Worm (Caenorhabditis elegans) whole organism, young adult: ENCODE results near the gene ifg-1.

Experiments
- B0336.3 ChIP-seq: fragments of 200-800 bp; sonication (Bioruptor generic); IDR thresholded peaks from 2 replicates; pipeline ENCODE4 v1.3.6; 2022; ENCODE audit warnings: missing genetic modification characterization, missing compliant biosample characterization
- F22D6.2 ChIP-seq: sonication (generic microtip); optimal IDR thresholded peaks from 2 replicates; lab custom pipeline; 2016; ENCODE audit warnings: mild to moderate bottlenecking, missing genetic modification characterization, missing compliant biosample characterization
- F52B5.7 ChIP-seq: sonication (generic microtip); optimal IDR thresholded peaks from 2 replicates; lab custom pipeline; 2016; ENCODE audit warnings: mild to moderate bottlenecking, missing genetic modification characterization, missing compliant biosample characterization
- F57A8.1 ChIP-seq: fragments of 200-800 bp; sonication (Bioruptor generic); optimal IDR thresholded peaks from 2 replicates; lab custom pipeline; 2018; ENCODE audit warnings: mild to moderate bottlenecking, missing genetic modification characterization, moderate library complexity, missing compliant biosample characterization
- K12H6.12 ChIP-seq: fragments of 200-800 bp; sonication (Bioruptor generic); optimal IDR thresholded peaks from 2 replicates; lab custom pipeline; 2018; ENCODE audit warnings: mild to moderate bottlenecking, missing genetic modification characterization, missing compliant biosample characterization
- Y95B8A.8 ChIP-seq: fragments of 200-800 bp; sonication (Bioruptor generic); IDR thresholded peaks from 2 replicates; pipeline ENCODE4 v1.3.6; 2022; ENCODE audit warnings: missing genetic modification reagents, missing genetic modification characterization, missing compliant biosample characterization
- ZK185.1 ChIP-seq: sonication (generic microtip); optimal IDR thresholded peaks from 2 replicates; lab custom pipeline; 2016; ENCODE audit warnings: mild to moderate bottlenecking, missing genetic modification characterization, missing compliant biosample characterization; ENCODE audit not compliant: poor library complexity, severe bottlenecking
- aptf-3 ChIP-seq: fragments of 200-800 bp; sonication (Bioruptor generic); IDR thresholded peaks from 2 replicates; pipeline ENCODE4 v1.3.6; 2022; ENCODE audit warnings: missing genetic modification characterization, missing compliant biosample characterization
- attf-3 ChIP-seq: fragments of 200-800 bp; sonication (Bioruptor generic); conservative IDR thresholded peaks from 2 replicates; pipeline ENCODE4 v1.3.6; 2022; ENCODE audit warnings: missing genetic modification reagents, missing genetic modification characterization, missing compliant biosample characterization
- attf-5 ChIP-seq: fragments of 200-800 bp; sonication (Bioruptor generic); optimal IDR thresholded peaks from 2 replicates; lab custom pipeline; 2018; ENCODE audit warnings: mild to moderate bottlenecking, missing genetic modification characterization, missing compliant biosample characterization
- bed-1 ChIP-seq: fragments of 200-800 bp; sonication (Bioruptor generic); IDR thresholded peaks from 2 replicates; pipeline ENCODE4 v1.3.6; 2022; ENCODE audit warnings: missing genetic modification reagents, missing genetic modification characterization, missing compliant biosample characterization
- bed-2 ChIP-seq: fragments of 200-800 bp; sonication (Bioruptor generic); IDR thresholded peaks from 2 replicates; pipeline ENCODE4 v1.3.6; 2022; ENCODE audit warnings: missing genetic modification reagents, missing genetic modification characterization, missing compliant biosample characterization
- cebp-2 ChIP-seq: fragments of 200-800 bp; sonication (Bioruptor generic); IDR thresholded peaks from 2 replicates; pipeline ENCODE4 v1.3.6; 2022; ENCODE audit warnings: missing genetic modification characterization, missing compliant biosample characterization
- ceh-91 ChIP-seq: fragments of 200-800 bp; sonication (Bioruptor generic); IDR thresholded peaks from 2 replicates; pipeline ENCODE4 v1.3.6; 2022; ENCODE audit warnings: missing genetic modification reagents, missing genetic modification characterization, missing compliant biosample characterization
- die-1 ChIP-seq: sonication (generic microtip); optimal IDR thresholded peaks from 2 replicates; lab custom pipeline; 2016; ENCODE audit warnings: missing genotype, mild to moderate bottlenecking, missing genetic modification characterization, missing compliant biosample characterization
- dox-1 ChIP-seq: fragments of 200-800 bp; sonication (Bioruptor generic); IDR thresholded peaks from 2 replicates; pipeline ENCODE4 v1.3.6; 2022; ENCODE audit warnings: missing genetic modification reagents, missing genetic modification characterization, missing compliant biosample characterization
- dpl-1 ChIP-seq: fragments of 150-350 bp; optimal IDR thresholded peaks from 2 replicates; lab custom pipeline; 2014; ENCODE audit warnings: missing biosample characterization, missing genetic modification reagents, missing genetic modification characterization
- egl-18 ChIP-seq: fragments of 200-800 bp; sonication (Bioruptor generic); IDR thresholded peaks from 2 replicates; pipeline ENCODE4 v1.3.6; 2022; ENCODE audit warnings: missing genetic modification reagents, missing genetic modification characterization, missing compliant biosample characterization
- ekl-4 ChIP-seq: fragments of 200-800 bp; sonication (Bioruptor generic); IDR thresholded peaks from 2 replicates; pipeline ENCODE4 v1.3.6; 2022; ENCODE audit warnings: missing genetic modification reagents, missing genetic modification characterization, missing compliant biosample characterization
- him-1 ChIP-seq: sonication (generic microtip); optimal IDR thresholded peaks from 2 replicates; lab custom pipeline; 2016; ENCODE audit warnings: missing genotype, missing genetic modification reagents, missing genetic modification characterization, missing compliant biosample characterization
- hlh-12 ChIP-seq: sonication (generic microtip); optimal IDR thresholded peaks from 2 replicates; lab custom pipeline; 2016; ENCODE audit warnings: missing genetic modification characterization, missing compliant biosample characterization
- lin-26 ChIP-seq: fragments of 200-800 bp; sonication (Bioruptor generic); IDR thresholded peaks from 2 replicates; pipeline ENCODE4 v1.3.6; 2022; ENCODE audit warnings: missing genetic modification reagents, missing genetic modification characterization, missing compliant biosample characterization
- lin-54 ChIP-seq: fragments of 200-800 bp; sonication (Bioruptor generic); optimal IDR thresholded peaks from 2 replicates; lab custom pipeline; 2018; ENCODE audit warnings: mild to moderate bottlenecking, missing genetic modification characterization, missing compliant biosample characterization
- lsy-27 ChIP-seq: sonication (generic microtip); optimal IDR thresholded peaks from 2 replicates; lab custom pipeline; 2017; ENCODE audit warnings: missing genetic modification characterization, mild to moderate bottlenecking, missing compliant biosample characterization, antibody characterized with exemption, missing genotype, borderline replicate concordance; ENCODE audit not compliant: insufficient read depth
- mcd-1 ChIP-seq: fragments of 200-800 bp; sonication (Bioruptor generic); IDR thresholded peaks from 2 replicates; pipeline ENCODE4 v1.3.6; 2022; ENCODE audit warnings: missing genetic modification reagents, missing genetic modification characterization, missing compliant biosample characterization
- nfya-2 ChIP-seq: fragments of 200-800 bp; sonication (Bioruptor generic); IDR thresholded peaks from 2 replicates; pipeline ENCODE4 v1.3.6; 2022; ENCODE audit warnings: missing genetic modification reagents, missing genetic modification characterization, missing compliant biosample characterization
- nfyb-1 ChIP-seq: fragments of 200-800 bp; sonication (Bioruptor generic); IDR thresholded peaks from 2 replicates; pipeline ENCODE4 v1.3.6; 2022; ENCODE audit warnings: missing genetic modification reagents, missing genetic modification characterization, missing compliant biosample characterization
- nhr-80 ChIP-seq: sonication (generic microtip); optimal IDR thresholded peaks from 2 replicates; lab custom pipeline; 2016; ENCODE audit warnings: missing genetic modification characterization, missing compliant biosample characterization
- nhr-90 ChIP-seq: sonication (generic microtip); optimal IDR thresholded peaks from 2 replicates; lab custom pipeline; 2016; ENCODE audit warnings: missing genotype, mild to moderate bottlenecking, missing genetic modification characterization, missing compliant biosample characterization
- sdz-38 ChIP-seq: sonication (generic microtip); optimal IDR thresholded peaks from 2 replicates; lab custom pipeline; 2016; ENCODE audit warnings: missing genotype, missing genetic modification characterization, missing compliant biosample characterization
- sea-2 ChIP-seq: fragments of 200-800 bp; sonication (Bioruptor generic); IDR thresholded peaks from 2 replicates; pipeline ENCODE4 v1.3.6; 2022; ENCODE audit warnings: missing genetic modification characterization, missing compliant biosample characterization
- snpc-3.4 ChIP-seq: sonication (generic microtip); optimal IDR thresholded peaks from 2 replicates; lab custom pipeline; 2017; ENCODE audit warnings: missing genetic modification characterization, mild to moderate bottlenecking, missing compliant biosample characterization, antibody characterized with exemption, moderate library complexity, missing genotype, missing genetic modification reagents
- sptf-2 ChIP-seq: fragments of 200-800 bp; sonication (Bioruptor generic); optimal IDR thresholded peaks from 2 replicates; lab custom pipeline; 2018; ENCODE audit warnings: mild to moderate bottlenecking, missing genetic modification characterization, missing compliant biosample characterization
- tbx-9 ChIP-seq: sonication (generic microtip); optimal IDR thresholded peaks from 2 replicates; lab custom pipeline; 2016; ENCODE audit warnings: borderline replicate concordance, missing genetic modification characterization, inconsistent platforms, missing compliant biosample characterization
- ztf-22 ChIP-seq: fragments of 200-800 bp; sonication (Bioruptor generic); optimal IDR thresholded peaks from 2 replicates; lab custom pipeline; 2018; ENCODE audit warnings: mild to moderate bottlenecking, missing genetic modification characterization, moderate library complexity, missing compliant biosample characterization
- ztf-26 ChIP-seq: sonication (generic microtip); optimal IDR thresholded peaks from 2 replicates; lab custom pipeline; 2017; ENCODE audit warnings: missing genetic modification characterization, missing compliant biosample characterization
- ztf-28 ChIP-seq: fragments of 200-800 bp; sonication (Bioruptor generic); IDR thresholded peaks from 2 replicates; pipeline ENCODE4 v1.3.6; 2022; ENCODE audit warnings: missing genetic modification reagents, missing genetic modification characterization, missing compliant biosample characterization
- ztf-3 ChIP-seq: fragments of 200-800 bp; sonication (Bioruptor generic); optimal IDR thresholded peaks from 2 replicates; lab custom pipeline; 2018; ENCODE audit warnings: mild to moderate bottlenecking, missing genetic modification characterization, missing compliant biosample characterization
- ztf-6 ChIP-seq: fragments of 200-800 bp; sonication (Bioruptor generic); IDR thresholded peaks from 2 replicates; pipeline ENCODE4 v1.3.6; 2022; ENCODE audit warnings: missing genetic modification reagents, missing genetic modification characterization, missing compliant biosample characterization

Gene ifg-1

DNA sequence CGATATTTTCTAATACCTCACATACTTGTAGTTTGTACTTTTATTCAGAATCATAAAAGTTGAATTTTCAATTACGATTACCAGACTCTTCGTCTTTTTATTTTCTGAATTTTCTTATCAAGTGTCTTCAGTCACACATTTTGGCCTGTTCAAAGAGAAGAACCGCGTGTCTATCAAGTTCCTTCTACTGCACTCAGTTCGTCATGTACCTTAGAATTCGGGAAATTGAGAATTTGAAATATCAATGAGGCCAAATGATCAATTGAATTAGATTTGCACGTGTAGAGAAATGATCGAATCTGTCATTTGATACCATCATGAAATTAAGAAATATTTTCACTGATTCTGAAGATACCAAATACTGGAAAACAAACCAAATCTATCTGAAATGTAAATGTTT is 46.5 kb downstream of the ifg-1 start:
- TF ChIP-seq nhr-80 (tag; lab: Kevin White, UChicago) (peak; percentile 47), ztf-26 (tag; lab: Kevin White, UChicago) (peak; percentile 30), ztf-3 (GFP tag; lab: Kevin White, UChicago) (no peak)

- no peak for TF ChIP-seq ztf-28
- TF ChIP-seq attf-3 (GFP tag; lab: Robert Waterston, UW) = no peak
- no peak for TF ChIP-seq die-1 (tag; lab: Kevin White, UChicago)
- no peak for TF ChIP-seq ZK185.1 (tag; lab: Kevin White, UChicago)
- TF ChIP-seq sdz-38 (tag; lab: Kevin White, UChicago) = no peak
- no peak for TF ChIP-seq bed-1
- no peak for TF ChIP-seq sea-2 (GFP tag; lab: Robert Waterston, UW)
- no peak for TF ChIP-seq mcd-1 (GFP tag; lab: Robert Waterston, UW)
- no peak for TF ChIP-seq F52B5.7 (tag; lab: Kevin White, UChicago)
- TF ChIP-seq cebp-2 (GFP tag; lab: Robert Waterston, UW) = no peak
- no peak for TF ChIP-seq dox-1 (GFP tag; lab: Robert Waterston, UW)
- no peak for TF ChIP-seq nfyb-1 (GFP tag; lab: Robert Waterston, UW)
- no peak for TF ChIP-seq ztf-22 (GFP tag; lab: Kevin White, UChicago)
- TF ChIP-seq hlh-12 (tag; lab: Kevin White, UChicago) = no peak
- TF ChIP-seq snpc-3.4 (tag; lab: Kevin White, UChicago) = no peak
- TF ChIP-seq nhr-80 (tag; lab: Kevin White, UChicago) = no peak
- no peak for TF ChIP-seq F57A8.1 (GFP tag; lab: Kevin White, UChicago)
- TF ChIP-seq ztf-6 (GFP tag; lab: Robert Waterston, UW) = no peak
Measured at ce11 chrII:8264619-8265018, 47.6 kb downstream of the ifg-1 start, which contains the start of gene srdh-1. TSS of gene srdh-1 (plus strand) at chrII:8264661.

DNA sequence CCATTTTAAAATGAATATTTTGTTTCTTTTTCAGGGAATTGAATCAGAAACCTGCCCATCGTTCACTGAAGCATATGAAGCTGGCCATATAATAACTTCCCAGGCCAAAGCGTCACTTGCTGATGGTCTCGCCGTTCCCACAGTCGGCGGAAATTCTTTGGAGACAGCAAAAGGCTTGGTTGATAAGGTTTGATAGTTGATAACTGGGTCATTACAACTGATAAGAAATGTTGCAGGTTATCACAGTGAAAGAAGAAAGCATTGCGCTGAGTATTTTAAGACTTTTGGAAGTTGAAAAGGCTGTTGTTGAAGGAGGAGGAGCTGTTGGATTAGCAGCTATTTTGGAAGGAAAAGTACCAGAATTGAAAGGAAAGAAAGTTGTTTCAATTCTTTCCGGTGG is 49.5 kb downstream of the ifg-1 start:
- TF ChIP-seq sptf-2 (GFP tag; lab: Kevin White, UChicago) (no peak), nhr-80 (tag; lab: Kevin White, UChicago) (peak; percentile 79), dox-1 (GFP tag; lab: Robert Waterston, UW) (peak; percentile 44; the same call in 1 of the 2 replicates)

ce11 chrII:8267679-8268078 is 50.7 kb downstream of the ifg-1 start:
- TF ChIP-seq ceh-91 (no peak), lsy-27 (no peak), Y95B8A.8 (GFP tag; lab: Robert Waterston, UW) (no peak), ztf-28 (no peak), lin-26 (GFP tag; lab: Robert Waterston, UW) (0 out of 2 replicates have a peak, but pooled peaks have one; percentile 64), sdz-38 (tag; lab: Kevin White, UChicago) (no peak)

ce11 chrII:8269351-8269750 is 52.3 kb downstream of the ifg-1 start, which contains the start of gene K01C8.2:
TSS of gene K01C8.2 (minus strand) at chrII:8269451.
- TF ChIP-seq K12H6.12 (tag; lab: Kevin White, UChicago) = no peak
- TF ChIP-seq dpl-1 (GFP tag; lab: Kevin White, UChicago) = no peak
- no peak for TF ChIP-seq F57A8.1 (GFP tag; lab: Kevin White, UChicago)
- TF ChIP-seq F22D6.2 (tag; lab: Kevin White, UChicago) = no peak
- TF ChIP-seq attf-5 (GFP tag; lab: Kevin White, UChicago) = no peak
- no peak for TF ChIP-seq egl-18 (GFP tag; lab: Robert Waterston, UW)
- TF ChIP-seq aptf-3 (GFP tag; lab: Robert Waterston, UW) = no peak
- TF ChIP-seq tbx-9 (tag; lab: Kevin White, UChicago) = no peak
- no peak for TF ChIP-seq lin-54 (GFP tag; lab: Kevin White, UChicago)
- TF ChIP-seq die-1 (tag; lab: Kevin White, UChicago) = no peak
- TF ChIP-seq ztf-28 = no peak
- TF ChIP-seq him-1 (tag; lab: Kevin White, UChicago) = no peak
- TF ChIP-seq bed-2 (GFP tag; lab: Robert Waterston, UW) = no peak
- TF ChIP-seq nfyb-1 (GFP tag; lab: Robert Waterston, UW) = no peak
- no peak for TF ChIP-seq nhr-90
- no peak for TF ChIP-seq ekl-4 (GFP tag; lab: Robert Waterston, UW)
- no peak for TF ChIP-seq nfya-2 (GFP tag; lab: Robert Waterston, UW)
- no peak for TF ChIP-seq B0336.3 (GFP tag; lab: Robert Waterston, UW)
